Fruit fly (Drosophila melanogaster): ENCODE measurements around the gene CG18130.

The CG18130 gene

DNA sequence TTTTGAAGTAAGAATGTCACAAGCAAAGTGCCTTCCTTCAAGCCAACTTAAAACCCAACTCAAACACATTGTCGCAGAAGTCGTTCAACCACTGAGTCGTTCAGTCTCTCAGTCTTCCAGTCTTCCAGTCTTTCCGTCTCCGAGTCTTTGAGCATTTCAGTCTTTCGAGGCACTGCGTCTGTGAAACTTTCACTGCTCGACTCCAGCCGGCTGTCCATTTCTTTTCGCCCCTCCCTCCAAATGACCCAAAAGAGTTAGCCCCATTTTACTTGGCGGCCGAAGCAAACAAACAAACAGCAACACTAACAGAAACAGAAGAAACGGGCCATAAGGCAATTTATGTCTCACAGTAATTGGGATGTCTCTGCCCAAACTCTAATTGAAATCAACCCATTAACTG, 8.4 kb upstream of the CG18130 start:
- TF ChIP-seq CG14711 (tag; optimal IDR thresholded peaks at IDR 0.05): no peak
- TF ChIP-seq toe (GFP tag; optimal IDR thresholded peaks at IDR 0.05): no peak
- TF ChIP-seq bab1 (GFP tag; optimal IDR thresholded peaks at IDR 0.05): no peak
- TF ChIP-seq CG7101 (tag; optimal IDR thresholded peaks at IDR 0.05): no peak
- no peak for TF ChIP-seq CG5204 (GFP tag; optimal IDR thresholded peaks at IDR 0.05)
- no peak for TF ChIP-seq kay (GFP tag; ENCODE audit: borderline replicate concordance)
- no peak for TF ChIP-seq cnc (optimal IDR thresholded peaks at IDR 0.05)
- TF ChIP-seq Mnt (GFP tag; optimal IDR thresholded peaks at IDR 0.05): no peak
- TF ChIP-seq Hr96 (GFP tag; optimal IDR thresholded peaks at IDR 0.05): no peak
- TF ChIP-seq CG7045 (GFP tag; optimal IDR thresholded peaks at IDR 0.05): no peak
- TF ChIP-seq cic (GFP tag; optimal IDR thresholded peaks at IDR 0.05): no peak
- TF ChIP-seq Clk (GFP tag; optimal IDR thresholded peaks at IDR 0.05): no peak
- no peak for TF ChIP-seq CG33017 (tag; optimal IDR thresholded peaks at IDR 0.05)
- no peak for TF ChIP-seq CG12768 (GFP tag; optimal IDR thresholded peaks at IDR 0.05)
- no peak for TF ChIP-seq tj (GFP tag; optimal IDR thresholded peaks at IDR 0.05)
- TF ChIP-seq ovo (GFP tag; optimal IDR thresholded peaks at IDR 0.05): no peak

DNA sequence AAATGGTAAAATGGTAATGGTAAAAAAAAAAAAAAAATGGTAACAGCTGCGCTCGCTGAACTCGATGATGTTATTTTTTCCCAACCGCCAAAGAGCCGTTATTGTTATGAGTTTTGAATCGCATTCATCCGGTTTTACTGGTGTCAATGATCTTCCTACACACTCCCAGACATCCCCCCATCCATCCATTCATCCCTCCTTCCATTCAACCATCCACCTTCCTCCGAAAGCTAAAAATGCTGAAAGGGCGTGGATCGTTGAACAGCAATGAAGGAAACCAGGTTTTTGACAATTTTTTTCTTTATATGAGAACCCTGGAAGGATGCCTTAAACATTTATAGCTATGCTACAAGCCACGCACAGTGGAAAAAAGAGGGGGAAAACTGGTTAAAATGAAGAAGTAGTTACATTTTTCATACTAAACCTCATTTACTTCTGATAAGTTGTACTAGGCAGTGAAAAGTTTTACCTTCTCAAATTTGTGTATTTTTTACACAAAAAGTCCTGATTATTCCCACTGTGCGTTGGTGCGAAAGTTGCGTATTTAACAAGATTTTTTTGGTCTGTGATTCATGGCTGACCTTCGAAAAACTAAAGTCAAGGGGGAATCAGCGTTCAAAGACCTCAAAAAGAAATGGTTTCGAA, 7.5 kb upstream of the CG18130 start:
- TF ChIP-seq tj (GFP tag; optimal IDR thresholded peaks at IDR 0.05) (no peak), Clk (GFP tag; optimal IDR thresholded peaks at IDR 0.05) (no peak), ovo (GFP tag; optimal IDR thresholded peaks at IDR 0.05) (no peak)

DNA sequence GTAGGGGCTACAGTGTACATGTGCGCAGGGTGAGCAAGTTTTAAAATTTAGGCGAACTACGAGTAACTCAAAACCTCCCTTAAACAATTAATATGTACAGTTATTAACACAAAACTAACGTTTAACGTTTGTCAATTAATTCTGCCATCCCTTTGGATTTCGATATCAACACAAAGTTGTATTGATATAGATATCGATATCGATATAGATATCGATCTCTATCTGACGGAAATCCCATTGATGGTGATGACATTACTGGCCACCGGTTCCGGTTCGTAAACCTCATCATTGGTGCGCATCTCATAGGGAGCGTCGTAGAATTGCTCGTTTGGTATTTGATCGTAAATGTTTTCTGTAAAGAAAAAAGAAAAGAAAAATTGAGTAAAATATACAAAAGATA, 711 bp upstream of the CG18130 start:
- TF ChIP-seq ovo (GFP tag; optimal IDR thresholded peaks at IDR 0.05) (no peak), bab1 (GFP tag; optimal IDR thresholded peaks at IDR 0.05) (no peak), CG7045 (GFP tag; optimal IDR thresholded peaks at IDR 0.05) (no peak), Hr96 (GFP tag; optimal IDR thresholded peaks at IDR 0.05) (no peak), Mnt (GFP tag; optimal IDR thresholded peaks at IDR 0.05) (no peak), CG12768 (GFP tag; optimal IDR thresholded peaks at IDR 0.05) (no peak), CG11617 (GFP tag; optimal IDR thresholded peaks at IDR 0.05) (no peak), kay (GFP tag; ENCODE audit: borderline replicate concordance) (no peak), CG33017 (tag; optimal IDR thresholded peaks at IDR 0.05) (no peak), CG7101 (tag; optimal IDR thresholded peaks at IDR 0.05) (no peak), Clk (GFP tag; optimal IDR thresholded peaks at IDR 0.05) (no peak), pad (GFP tag; optimal IDR thresholded peaks at IDR 0.05) (no peak)

DNA sequence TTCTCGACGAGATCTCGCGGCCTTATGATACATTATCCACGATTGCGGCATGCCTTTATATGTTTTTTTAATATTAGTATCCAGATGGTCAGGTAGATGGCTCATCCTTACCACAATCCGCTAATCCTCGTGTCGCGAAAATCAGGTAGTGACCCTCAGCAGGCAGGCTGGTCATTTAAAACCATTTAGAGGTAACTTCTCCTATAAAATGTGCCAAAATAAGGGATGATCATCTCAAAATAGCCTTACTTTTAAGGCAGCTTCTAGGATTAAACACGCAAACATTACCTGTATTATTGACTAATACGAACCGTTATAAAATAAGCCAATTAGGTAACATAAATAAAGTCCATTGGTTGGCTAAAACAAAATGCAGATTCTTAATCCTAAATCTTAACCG, 3.7 kb downstream of the CG18130 start, which contains the start of gene tsg:
Gene tsg (minus strand): TSS at position 37 of the 400 bp plus-strand sequence.
- TF ChIP-seq CG7101 (tag; optimal IDR thresholded peaks at IDR 0.05): no peak
- TF ChIP-seq CG11617 (GFP tag; optimal IDR thresholded peaks at IDR 0.05): no peak
- TF ChIP-seq CG7045 (GFP tag; optimal IDR thresholded peaks at IDR 0.05): no peak
- no peak for TF ChIP-seq Crg-1 (GFP tag; optimal IDR thresholded peaks at IDR 0.05)
- no peak for TF ChIP-seq Clk (GFP tag; optimal IDR thresholded peaks at IDR 0.05)
- no peak for TF ChIP-seq CG12768 (GFP tag; optimal IDR thresholded peaks at IDR 0.05)
- TF ChIP-seq ovo (GFP tag; optimal IDR thresholded peaks at IDR 0.05): no peak
- TF ChIP-seq CG14711 (tag; optimal IDR thresholded peaks at IDR 0.05): no peak

DNA sequence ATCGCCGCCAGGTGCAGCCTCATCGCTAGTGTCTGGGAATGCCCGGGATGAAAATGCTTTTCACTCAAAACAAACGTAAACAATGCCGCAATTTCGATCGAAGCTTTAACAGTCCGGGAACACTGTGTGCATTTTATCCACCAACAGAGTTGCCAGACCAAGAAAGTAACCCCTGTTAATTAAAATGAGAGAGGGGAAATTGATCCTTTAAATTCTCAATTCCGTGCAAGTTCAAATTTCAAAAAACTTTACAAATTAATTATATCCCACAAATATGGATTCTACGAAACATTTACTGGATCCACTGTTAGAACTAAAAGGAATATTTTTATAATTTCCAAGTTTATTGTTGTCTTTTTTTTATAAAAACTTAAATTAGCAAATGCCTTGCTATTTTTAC, 4.9 kb downstream of the CG18130 start, which contains the start of gene gd:
Gene gd (minus strand): TSS at position 101 of the 400 bp plus-strand sequence.
- TF ChIP-seq pad (GFP tag; optimal IDR thresholded peaks at IDR 0.05): peak; percentile 85
- no peak for TF ChIP-seq ovo (GFP tag; optimal IDR thresholded peaks at IDR 0.05)

DNA sequence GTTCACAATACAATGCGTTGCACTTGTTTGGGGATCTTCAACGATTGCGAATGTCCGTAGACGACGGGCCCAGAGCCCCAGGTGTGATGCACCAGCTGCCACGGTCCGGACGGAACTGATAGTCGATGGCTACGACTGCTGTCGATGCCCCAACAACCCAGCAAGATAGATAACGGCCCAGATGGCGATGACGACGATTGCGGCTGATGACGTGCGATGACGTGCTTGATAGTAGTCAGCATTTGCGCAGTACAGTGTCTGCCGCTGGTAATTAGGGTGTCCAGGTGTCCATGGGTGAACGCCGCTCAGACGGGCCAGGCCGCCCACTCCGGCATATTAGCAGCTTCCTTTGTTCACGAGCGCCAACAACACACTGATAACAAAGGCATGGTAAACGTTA, 7.6 kb downstream of the CG18130 start, which contains the start of gene cac:
Gene cac (minus strand): TSS at position 101 of the 400 bp plus-strand sequence.
- TF ChIP-seq CG5204 (GFP tag; optimal IDR thresholded peaks at IDR 0.05) (no peak), Hr96 (GFP tag; optimal IDR thresholded peaks at IDR 0.05) (no peak), Clk (GFP tag; optimal IDR thresholded peaks at IDR 0.05) (no peak), Crg-1 (GFP tag; optimal IDR thresholded peaks at IDR 0.05) (no peak), CG14711 (tag; optimal IDR thresholded peaks at IDR 0.05) (no peak), CG1620 (GFP tag; optimal IDR thresholded peaks at IDR 0.05) (no peak), ovo (GFP tag; optimal IDR thresholded peaks at IDR 0.05) (no peak), tj (GFP tag; optimal IDR thresholded peaks at IDR 0.05) (no peak), cnc (optimal IDR thresholded peaks at IDR 0.05) (no peak), toe (GFP tag; optimal IDR thresholded peaks at IDR 0.05) (no peak), CG11617 (GFP tag; optimal IDR thresholded peaks at IDR 0.05) (no peak), CG33017 (tag; optimal IDR thresholded peaks at IDR 0.05) (no peak), CG7101 (tag; optimal IDR thresholded peaks at IDR 0.05) (no peak), CG12768 (GFP tag; optimal IDR thresholded peaks at IDR 0.05) (no peak), cic (GFP tag; optimal IDR thresholded peaks at IDR 0.05) (no peak), pad (GFP tag; optimal IDR thresholded peaks at IDR 0.05) (no peak), bab1 (GFP tag; optimal IDR thresholded peaks at IDR 0.05) (no peak), Mnt (GFP tag; optimal IDR thresholded peaks at IDR 0.05) (no peak), kay (GFP tag; ENCODE audit: borderline replicate concordance) (no peak)

DNA sequence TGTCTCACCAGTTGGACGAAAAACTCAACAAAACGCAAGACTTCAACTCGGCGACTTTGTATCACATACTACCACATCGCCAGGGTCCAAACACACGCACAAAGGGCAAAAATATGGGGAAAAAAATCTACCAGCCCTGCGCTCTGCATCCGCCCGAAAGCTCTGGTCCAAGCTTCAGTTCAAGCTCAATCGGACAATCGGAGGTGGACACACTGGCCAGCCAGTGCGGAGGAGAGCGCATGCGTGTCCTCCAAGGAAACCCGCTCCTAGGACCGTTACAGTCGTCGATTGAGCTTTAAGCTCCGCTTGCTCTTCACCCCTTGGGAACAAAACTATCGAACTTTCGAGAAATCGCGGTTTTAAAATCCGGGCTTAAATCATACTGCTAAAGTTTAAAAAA, 8.7 kb downstream of the CG18130 start:
- TF ChIP-seq cnc (optimal IDR thresholded peaks at IDR 0.05) (no peak), CG33017 (tag; optimal IDR thresholded peaks at IDR 0.05) (no peak), CG5204 (GFP tag; optimal IDR thresholded peaks at IDR 0.05) (no peak), CG14711 (tag; optimal IDR thresholded peaks at IDR 0.05) (no peak), CG12768 (GFP tag; optimal IDR thresholded peaks at IDR 0.05) (no peak), toe (GFP tag; optimal IDR thresholded peaks at IDR 0.05) (no peak), bab1 (GFP tag; optimal IDR thresholded peaks at IDR 0.05) (no peak), pad (GFP tag; optimal IDR thresholded peaks at IDR 0.05) (no peak), Hr96 (GFP tag; optimal IDR thresholded peaks at IDR 0.05) (no peak), Crg-1 (GFP tag; optimal IDR thresholded peaks at IDR 0.05) (no peak), CG1620 (GFP tag; optimal IDR thresholded peaks at IDR 0.05) (no peak), Mnt (GFP tag; optimal IDR thresholded peaks at IDR 0.05) (no peak), kay (GFP tag; ENCODE audit: borderline replicate concordance) (no peak), tj (GFP tag; optimal IDR thresholded peaks at IDR 0.05) (no peak)
